ENCODE assay signal across 1 fruit fly cellular context in the genomic region with DNA sequence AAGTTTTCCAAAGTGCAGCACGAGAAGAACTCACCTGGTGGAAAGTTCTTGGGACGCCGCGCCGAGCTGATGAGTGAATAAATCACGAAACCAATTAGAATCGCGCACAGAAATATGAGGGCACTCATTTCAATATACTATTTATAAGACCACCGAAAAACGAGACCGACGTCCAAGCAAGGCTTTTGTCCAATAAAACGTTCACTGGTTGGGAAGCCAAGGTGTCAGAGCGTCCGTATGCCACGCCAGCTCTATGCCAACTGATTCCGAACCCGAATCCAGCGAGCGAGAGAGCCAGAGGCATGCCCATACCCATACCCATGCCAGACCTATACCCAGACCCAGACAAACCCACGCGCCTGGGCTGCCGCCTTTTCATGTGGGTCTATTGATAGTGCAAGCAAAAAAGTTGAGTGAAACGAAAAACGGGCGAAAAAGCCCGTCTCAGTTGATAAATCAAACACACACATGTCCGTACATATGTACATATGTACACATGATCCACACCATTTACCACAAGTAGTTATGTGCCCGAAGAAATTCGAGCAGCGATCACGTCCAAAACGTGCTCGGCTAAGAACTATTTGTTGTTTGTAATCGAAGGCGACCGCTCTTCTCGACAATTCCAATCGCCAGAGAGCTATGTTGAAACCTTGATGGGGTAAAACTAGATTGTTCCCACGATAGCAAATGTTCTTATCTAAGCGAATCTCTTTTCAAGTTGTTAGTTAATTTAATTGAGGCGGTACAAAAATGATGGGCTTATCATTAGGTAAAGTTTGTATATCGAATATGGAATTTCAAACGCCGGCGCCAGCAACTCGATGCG.
TF ChIP-seq lines count a peak whose summit lies in the region.

A gene (minus strand): TSS at position 265 of the 829 bp plus-strand sequence.

TF ChIP-seq in whole organism, embryonic, 481 proteins besides CTCF, POLR2A, EP300 and RAD21 (continued from another document and continues in another):
- TF ChIP-seq disco-r (GFP tag; optimal IDR thresholded peaks at IDR 0.05; lab: Kevin White, UChicago): no peak
- peak; percentile 23 for TF ChIP-seq CG15696 (tag; optimal IDR thresholded peaks at IDR 0.05; lab: Kevin White, UChicago)
- TF ChIP-seq bab2 (GFP tag; optimal IDR thresholded peaks at IDR 0.05; lab: Kevin White, UChicago): no peak
- no peak for TF ChIP-seq usp (GFP tag; optimal IDR thresholded peaks at IDR 0.05; lab: Kevin White, UChicago)
- no peak for TF ChIP-seq CG11695 (GFP tag; IDR thresholded peaks at IDR 0.05; lab: Robert Waterston, UW)
- peak; percentile 51 for TF ChIP-seq B-H2 (GFP tag; optimal IDR thresholded peaks at IDR 0.05; lab: Kevin White, UChicago)
- TF ChIP-seq slbo (GFP tag; IDR thresholded peaks at IDR 0.05; lab: Robert Waterston, UW): no peak
- no peak for TF ChIP-seq CG1832 (GFP tag; optimal IDR thresholded peaks at IDR 0.05; lab: Kevin White, UChicago)
- no peak for TF ChIP-seq Rx (GFP tag; IDR thresholded peaks at IDR 0.05; lab: Robert Waterston, UW)
- TF ChIP-seq fd64A (GFP tag; optimal IDR thresholded peaks at IDR 0.05; lab: Kevin White, UChicago): no peak
- TF ChIP-seq Rfx (GFP tag; IDR thresholded peaks at IDR 0.05; lab: Robert Waterston, UW): no peak
- no peak for TF ChIP-seq CG3407 (GFP tag; optimal IDR thresholded peaks at IDR 0.05; lab: Kevin White, UChicago)
- TF ChIP-seq CG2120 (GFP tag; optimal IDR thresholded peaks at IDR 0.05; lab: Kevin White, UChicago): no peak
- TF ChIP-seq CG34376 (GFP tag; optimal IDR thresholded peaks at IDR 0.05; lab: Kevin White, UChicago): peak; percentile 63
- peak; percentile 31 for TF ChIP-seq twi (tag; optimal IDR thresholded peaks at IDR 0.05; lab: Kevin White, UChicago)
- TF ChIP-seq pb (GFP tag; optimal IDR thresholded peaks at IDR 0.05; lab: Kevin White, UChicago): no peak
- no peak for TF ChIP-seq Tbp (GFP tag; optimal IDR thresholded peaks at IDR 0.05; lab: Kevin White, UChicago)
- no peak for TF ChIP-seq CG1602 (GFP tag; optimal IDR thresholded peaks at IDR 0.05; lab: Kevin White, UChicago)
- no peak for TF ChIP-seq Hand (GFP tag; optimal IDR thresholded peaks at IDR 0.05; lab: Kevin White, UChicago)
- TF ChIP-seq Deaf1 (tag; optimal IDR thresholded peaks at IDR 0.05; lab: Kevin White, UChicago): peak; percentile 68
- peak; percentile 90 for TF ChIP-seq CG10543 (GFP tag; optimal IDR thresholded peaks at IDR 0.05; lab: Kevin White, UChicago)
- peak; percentile 47 for TF ChIP-seq CG15514 (GFP tag; optimal IDR thresholded peaks at IDR 0.05; lab: Kevin White, UChicago)
- no peak for TF ChIP-seq Mes4 (GFP tag; optimal IDR thresholded peaks at IDR 0.05; lab: Kevin White, UChicago)
- TF ChIP-seq CG11085 (GFP tag; IDR thresholded peaks at IDR 0.05; lab: Robert Waterston, UW): no peak
- TF ChIP-seq CG18619 (GFP tag; optimal IDR thresholded peaks at IDR 0.05; lab: Kevin White, UChicago): no peak
- TF ChIP-seq CG1024 (GFP tag; IDR thresholded peaks at IDR 0.05; lab: Robert Waterston, UW): no peak
- no peak for TF ChIP-seq CG4617 (GFP tag; optimal IDR thresholded peaks at IDR 0.05; lab: Kevin White, UChicago; ENCODE audit: borderline replicate concordance)
- no peak for TF ChIP-seq bowl (GFP tag; IDR thresholded peaks at IDR 0.05; lab: Robert Waterston, UW)
- TF ChIP-seq hb (GFP tag; IDR thresholded peaks at IDR 0.05; lab: Robert Waterston, UW; ENCODE audit: partially characterized antibody): 0 out of 3 replicates have a peak, but pooled peaks have one; percentile 13
- no peak for TF ChIP-seq lmd (GFP tag; IDR thresholded peaks at IDR 0.05; lab: Robert Waterston, UW)
- no peak for TF ChIP-seq maf-S (GFP tag; optimal IDR thresholded peaks at IDR 0.05; lab: Kevin White, UChicago)
- no peak for TF ChIP-seq CG7928 (GFP tag; optimal IDR thresholded peaks at IDR 0.05; lab: Kevin White, UChicago)
- TF ChIP-seq CG42726 (GFP tag; IDR thresholded peaks at IDR 0.05; lab: Robert Waterston, UW; ENCODE audit: partially characterized antibody): no peak
- 0 out of 3 replicates have a peak, but pooled peaks have one; percentile 48 for TF ChIP-seq CG11456 (GFP tag; IDR thresholded peaks at IDR 0.05; lab: Robert Waterston, UW)
- TF ChIP-seq cato (GFP tag; optimal IDR thresholded peaks at IDR 0.05; lab: Kevin White, UChicago; ENCODE audit: borderline replicate concordance): no peak
- TF ChIP-seq CG12659 (GFP tag; optimal IDR thresholded peaks at IDR 0.05; lab: Kevin White, UChicago): no peak
- TF ChIP-seq CG1233 (GFP tag; optimal IDR thresholded peaks at IDR 0.05; lab: Kevin White, UChicago): no peak
- 0 out of 3 replicates have a peak, but pooled peaks have one; percentile 44 for TF ChIP-seq Dbx (GFP tag; IDR thresholded peaks at IDR 0.05; lab: Robert Waterston, UW)
- peak; percentile 30 for TF ChIP-seq HHEX (GFP tag; optimal IDR thresholded peaks at IDR 0.05; lab: Kevin White, UChicago)
- no peak for TF ChIP-seq CG12299 (tag; optimal IDR thresholded peaks at IDR 0.05; lab: Kevin White, UChicago)
- TF ChIP-seq Mrtf (GFP tag; IDR thresholded peaks at IDR 0.05; lab: Robert Waterston, UW): 0 out of 3 replicates have a peak, but pooled peaks have one; percentile 28
- TF ChIP-seq Aef1 (GFP tag; IDR thresholded peaks at IDR 0.05; lab: Robert Waterston, UW): no peak
- no peak for TF ChIP-seq ems (GFP tag; optimal IDR thresholded peaks at IDR 0.05; lab: Kevin White, UChicago)
- no peak for TF ChIP-seq CG2202 (tag; optimal IDR thresholded peaks at IDR 0.05; lab: Kevin White, UChicago)
- TF ChIP-seq NfI (GFP tag; optimal IDR thresholded peaks at IDR 0.05; lab: Kevin White, UChicago): no peak
- TF ChIP-seq toy (GFP tag; IDR thresholded peaks at IDR 0.05; lab: Robert Waterston, UW): no peak
- no peak for TF ChIP-seq CG6254 (GFP tag; optimal IDR thresholded peaks at IDR 0.05; lab: Kevin White, UChicago)
- TF ChIP-seq CG7987 (GFP tag; optimal IDR thresholded peaks at IDR 0.05; lab: Kevin White, UChicago): peak; percentile 57
- TF ChIP-seq lola (GFP tag; optimal IDR thresholded peaks at IDR 0.05; lab: Kevin White, UChicago): no peak
- no peak for TF ChIP-seq CG2199 (GFP tag; IDR thresholded peaks at IDR 0.05; lab: Robert Waterston, UW)
- TF ChIP-seq z (GFP tag; IDR thresholded peaks at IDR 0.05; lab: Robert Waterston, UW): peak; percentile 59; the same call in 1 of the 3 replicates
- no peak for TF ChIP-seq CG11093 (GFP tag; IDR thresholded peaks at IDR 0.05; lab: Robert Waterston, UW)
- no peak for TF ChIP-seq CG7963 (GFP tag; IDR thresholded peaks at IDR 0.05; lab: Robert Waterston, UW; ENCODE audit: partially characterized antibody)
- TF ChIP-seq CG18476 (GFP tag; optimal IDR thresholded peaks at IDR 0.05; lab: Kevin White, UChicago): no peak
- TF ChIP-seq CG17359 (tag; optimal IDR thresholded peaks at IDR 0.05; lab: Kevin White, UChicago): no peak
- no peak for TF ChIP-seq prd (optimal IDR thresholded peaks at IDR 0.05; lab: Kevin White, UChicago)
- TF ChIP-seq prd (GFP tag; IDR thresholded peaks at IDR 0.05; lab: Robert Waterston, UW): no peak
- TF ChIP-seq CG6272 (GFP tag; IDR thresholded peaks at IDR 0.05; lab: Robert Waterston, UW): no peak
- TF ChIP-seq exex (tag; optimal IDR thresholded peaks at IDR 0.05; lab: Kevin White, UChicago): peak; percentile 68
- TF ChIP-seq klu (GFP tag; IDR thresholded peaks at IDR 0.05; lab: Robert Waterston, UW): no peak
- no peak for TF ChIP-seq Kr (GFP tag; optimal IDR thresholded peaks at IDR 0.05; lab: Kevin White, UChicago)
- TF ChIP-seq ttk (GFP tag; IDR thresholded peaks at IDR 0.05; lab: Robert Waterston, UW): no peak
- TF ChIP-seq pfk (GFP tag; optimal IDR thresholded peaks at IDR 0.05; lab: Kevin White, UChicago): peak; percentile 37
- peak; percentile 78 for TF ChIP-seq gcm (GFP tag; optimal IDR thresholded peaks at IDR 0.05; lab: Kevin White, UChicago)
- no peak for TF ChIP-seq CG13775 (GFP tag; optimal IDR thresholded peaks at IDR 0.05; lab: Kevin White, UChicago)
- peak; percentile 20 for TF ChIP-seq CG6765 (GFP tag; optimal IDR thresholded peaks at IDR 0.05; lab: Kevin White, UChicago)
- no peak for TF ChIP-seq CHES-1-like (GFP tag; optimal IDR thresholded peaks at IDR 0.05; lab: Kevin White, UChicago)
- TF ChIP-seq CG32772 (GFP tag; IDR thresholded peaks at IDR 0.05; lab: Robert Waterston, UW): no peak
- no peak for TF ChIP-seq kay (GFP tag; optimal IDR thresholded peaks at IDR 0.05; lab: Kevin White, UChicago)
- no peak for TF ChIP-seq CG33213 (GFP tag; optimal IDR thresholded peaks at IDR 0.05; lab: Kevin White, UChicago)
- TF ChIP-seq stwl (tag; optimal IDR thresholded peaks at IDR 0.05; lab: Kevin White, UChicago): no peak
- no peak for TF ChIP-seq CG8388 (GFP tag; optimal IDR thresholded peaks at IDR 0.05; lab: Kevin White, UChicago)
- TF ChIP-seq Nf-YA (GFP tag; IDR thresholded peaks at IDR 0.05; lab: Robert Waterston, UW): no peak
- no peak for TF ChIP-seq wdn (GFP tag; IDR thresholded peaks at IDR 0.05; lab: Robert Waterston, UW)
- no peak for TF ChIP-seq Bteb2 (GFP tag; optimal IDR thresholded peaks at IDR 0.05; lab: Kevin White, UChicago)
- TF ChIP-seq CG7556 (GFP tag; optimal IDR thresholded peaks at IDR 0.05; lab: Kevin White, UChicago): no peak
- no peak for TF ChIP-seq zf30C (GFP tag; optimal IDR thresholded peaks at IDR 0.05; lab: Kevin White, UChicago)
- TF ChIP-seq CG14860 (GFP tag; IDR thresholded peaks at IDR 0.05; lab: Robert Waterston, UW; ENCODE audit: partially characterized antibody): no peak
- no peak for TF ChIP-seq CG18011 (GFP tag; optimal IDR thresholded peaks at IDR 0.05; lab: Kevin White, UChicago)
- no peak for TF ChIP-seq CG8765 (GFP tag; IDR thresholded peaks at IDR 0.05; lab: Robert Waterston, UW)
- peak; percentile 58 for TF ChIP-seq Fer1 (GFP tag; optimal IDR thresholded peaks at IDR 0.05; lab: Kevin White, UChicago)
- no peak for TF ChIP-seq cg (GFP tag; optimal IDR thresholded peaks at IDR 0.05; lab: Kevin White, UChicago)
- TF ChIP-seq CG3163 (GFP tag; optimal IDR thresholded peaks at IDR 0.05; lab: Kevin White, UChicago): no peak
- TF ChIP-seq fru (optimal IDR thresholded peaks at IDR 0.05; lab: Kevin White, UChicago): no peak
- no peak for TF ChIP-seq sd (tag; optimal IDR thresholded peaks at IDR 0.05; lab: Kevin White, UChicago)
- TF ChIP-seq Dip3 (GFP tag; optimal IDR thresholded peaks at IDR 0.05; lab: Kevin White, UChicago): no peak
- TF ChIP-seq kah (GFP tag; optimal IDR thresholded peaks at IDR 0.05; lab: Kevin White, UChicago): no peak
- TF ChIP-seq tll (GFP tag; optimal IDR thresholded peaks at IDR 0.05; lab: Kevin White, UChicago): no peak
- TF ChIP-seq bigmax (GFP tag; optimal IDR thresholded peaks at IDR 0.05; lab: Kevin White, UChicago): no peak
- TF ChIP-seq CG14014 (GFP tag; IDR thresholded peaks at IDR 0.05; lab: Robert Waterston, UW): peak; percentile 18; the same call in 1 of the 2 replicates
- TF ChIP-seq TFAM (GFP tag; optimal IDR thresholded peaks at IDR 0.05; lab: Kevin White, UChicago): no peak
- no peak for TF ChIP-seq Sry-β (GFP tag; optimal IDR thresholded peaks at IDR 0.05; lab: Kevin White, UChicago)
- TF ChIP-seq ase (GFP tag; IDR thresholded peaks at IDR 0.05; lab: Robert Waterston, UW): no peak
- no peak for TF ChIP-seq CG11723 (GFP tag; optimal IDR thresholded peaks at IDR 0.05; lab: Kevin White, UChicago)
- TF ChIP-seq MBD-R2 (GFP tag; IDR thresholded peaks at IDR 0.05; lab: Robert Waterston, UW): no peak; the same call in 1 of the 2 replicates
- no peak for TF ChIP-seq tup (GFP tag; optimal IDR thresholded peaks at IDR 0.05; lab: Kevin White, UChicago)
- no peak for TF ChIP-seq CG8089 (GFP tag; optimal IDR thresholded peaks at IDR 0.05; lab: Kevin White, UChicago)
- 0 out of 3 replicates have a peak, but pooled peaks have one; percentile 28 for TF ChIP-seq gce (GFP tag; IDR thresholded peaks at IDR 0.05; lab: Robert Waterston, UW)
- no peak for TF ChIP-seq Poxn (GFP tag; IDR thresholded peaks at IDR 0.05; lab: Robert Waterston, UW)
- no peak for TF ChIP-seq Mad (GFP tag; optimal IDR thresholded peaks at IDR 0.05; lab: Kevin White, UChicago)
- no peak for TF ChIP-seq gt (GFP tag; IDR thresholded peaks at IDR 0.05; lab: Robert Waterston, UW)
- TF ChIP-seq CG12071 (GFP tag; optimal IDR thresholded peaks at IDR 0.05; lab: Kevin White, UChicago): no peak
- TF ChIP-seq btn (GFP tag; optimal IDR thresholded peaks at IDR 0.05; lab: Kevin White, UChicago): no peak
- TF ChIP-seq sens (GFP tag; lab: Kevin White, UChicago): peak; percentile 79
- TF ChIP-seq PHDP (tag; optimal IDR thresholded peaks at IDR 0.05; lab: Kevin White, UChicago): no peak
- no peak for TF ChIP-seq CG4820 (GFP tag; optimal IDR thresholded peaks at IDR 0.05; lab: Kevin White, UChicago)
- TF ChIP-seq dmrt99B (tag; optimal IDR thresholded peaks at IDR 0.05; lab: Kevin White, UChicago): no peak
- TF ChIP-seq B-H1 (GFP tag; IDR thresholded peaks at IDR 0.05; lab: Robert Waterston, UW): no peak
- TF ChIP-seq grn (GFP tag; optimal IDR thresholded peaks at IDR 0.05; lab: Kevin White, UChicago): peak; percentile 56
- TF ChIP-seq ab (GFP tag; optimal IDR thresholded peaks at IDR 0.05; lab: Kevin White, UChicago): no peak
- TF ChIP-seq Ets65A (GFP tag; lab: Kevin White, UChicago): no peak
- TF ChIP-seq CG10321 (GFP tag; IDR thresholded peaks at IDR 0.05; lab: Robert Waterston, UW): no peak
- TF ChIP-seq CG2678 (tag; optimal IDR thresholded peaks at IDR 0.05; lab: Kevin White, UChicago): no peak
- no peak for TF ChIP-seq CG17912 (GFP tag; optimal IDR thresholded peaks at IDR 0.05; lab: Kevin White, UChicago)
- TF ChIP-seq CG12391 (tag; optimal IDR thresholded peaks at IDR 0.05; lab: Kevin White, UChicago): no peak
- TF ChIP-seq sob (GFP tag; IDR thresholded peaks at IDR 0.05; lab: Robert Waterston, UW): peak; percentile 54; the same call in 1 of the 2 replicates
- peak; percentile 11 for TF ChIP-seq CG13296 (GFP tag; optimal IDR thresholded peaks at IDR 0.05; lab: Kevin White, UChicago)
- no peak for TF ChIP-seq Meics (GFP tag; optimal IDR thresholded peaks at IDR 0.05; lab: Kevin White, UChicago)
- no peak for TF ChIP-seq CoRest (tag; optimal IDR thresholded peaks at IDR 0.05; lab: Kevin White, UChicago)
- no peak for TF ChIP-seq Hr3 (GFP tag; optimal IDR thresholded peaks at IDR 0.05; lab: Kevin White, UChicago)
- peak; percentile 79 for TF ChIP-seq Med (GFP tag; lab: Kevin White, UChicago)
- TF ChIP-seq CG16779 (GFP tag; IDR thresholded peaks at IDR 0.05; lab: Robert Waterston, UW): no peak
- peak; percentile 82 for TF ChIP-seq CG13894 (tag; optimal IDR thresholded peaks at IDR 0.05; lab: Kevin White, UChicago)
- no peak for TF ChIP-seq ssp (GFP tag; IDR thresholded peaks at IDR 0.05; lab: Robert Waterston, UW)
- TF ChIP-seq CG17802 (tag; optimal IDR thresholded peaks at IDR 0.05; lab: Kevin White, UChicago): no peak
- no peak for TF ChIP-seq HLHmδ (GFP tag; optimal IDR thresholded peaks at IDR 0.05; lab: Kevin White, UChicago)
